Fruit fly (Drosophila melanogaster) whole organism, embryonic: ENCODE measurements around the gene KdelR.

ENCODE experiments used
- CG10431 ChIP-seq: fragments of 200-800 bp; sonication (Bioruptor generic); optimal IDR thresholded peaks from 3 replicates; lab custom pipeline; 2018; ENCODE audit warnings: missing biosample characterization, mild to moderate bottlenecking, missing genetic modification characterization
- CG10543 ChIP-seq: fragments of 200-800 bp; sonication (Bioruptor generic); optimal IDR thresholded peaks from 3 replicates; lab custom pipeline; 2017; ENCODE audit warnings: missing biosample characterization, mild to moderate bottlenecking, missing genetic modification characterization, moderate library complexity
- CG10565 ChIP-seq: fragments of 200-800 bp; sonication (Bioruptor generic); optimal IDR thresholded peaks from 3 replicates; lab custom pipeline; 2016; ENCODE audit warnings: missing biosample characterization, mild to moderate bottlenecking, missing genetic modification characterization
- CG10959 ChIP-seq: fragments of 200-800 bp; sonication (Bioruptor generic); IDR thresholded peaks from 2 replicates; pipeline ENCODE4 v1.3.6; 2022; ENCODE audit warnings: missing biosample characterization, missing genetic modification characterization
- CG12299 ChIP-seq: fragments of 200-800 bp; sonication (Bioruptor generic); optimal IDR thresholded peaks from 2 replicates; lab custom pipeline; 2018; ENCODE audit warnings: missing biosample characterization, mild to moderate bottlenecking, missing genetic modification characterization
- CG12391 ChIP-seq: fragments of 200-800 bp; sonication (Bioruptor generic); optimal IDR thresholded peaks from 3 replicates; lab custom pipeline; 2018; ENCODE audit warnings: missing biosample characterization, mild to moderate bottlenecking, missing genetic modification characterization, moderate library complexity
- CG12659 ChIP-seq: fragments of 200-800 bp; sonication (Bioruptor generic); optimal IDR thresholded peaks from 3 replicates; lab custom pipeline; 2017; ENCODE audit warnings: mild to moderate bottlenecking, missing biosample characterization, missing genetic modification reagents, missing genetic modification characterization
- CG12769 ChIP-seq: fragments of 200-800 bp; sonication (Bioruptor generic); optimal IDR thresholded peaks from 2 replicates; lab custom pipeline; 2019; ENCODE audit warnings: missing biosample characterization, mild to moderate bottlenecking, missing genetic modification characterization, moderate library complexity
- CG13624 ChIP-seq: fragments of 200-800 bp; sonication (Bioruptor generic); optimal IDR thresholded peaks from 2 replicates; lab custom pipeline; 2016; ENCODE audit warnings: missing biosample characterization, missing genetic modification characterization
- CG13775 ChIP-seq: fragments of 200-800 bp; sonication (Bioruptor generic); optimal IDR thresholded peaks from 3 replicates; lab custom pipeline; 2017; ENCODE audit warnings: missing biosample characterization, mild to moderate bottlenecking, missing genetic modification characterization
- CG15696 ChIP-seq: fragments of 200-800 bp; sonication (Bioruptor generic); optimal IDR thresholded peaks from 2 replicates; lab custom pipeline; 2019; ENCODE audit warnings: missing biosample characterization, mild to moderate bottlenecking, missing genetic modification characterization, moderate library complexity
- CG17829 ChIP-seq: fragments of 200-800 bp; optimal IDR thresholded peaks from 2 replicates; lab custom pipeline; 2019; ENCODE audit warnings: missing biosample characterization, mild to moderate bottlenecking, missing genetic modification characterization, moderate library complexity
- CG18764 ChIP-seq: fragments of 200-800 bp; sonication (Bioruptor generic); optimal IDR thresholded peaks from 3 replicates; lab custom pipeline; 2016; ENCODE audit warnings: missing biosample characterization, missing genetic modification characterization
- CG2116 ChIP-seq: fragments of 200-800 bp; sonication (Bioruptor generic); optimal IDR thresholded peaks from 3 replicates; lab custom pipeline; 2018; ENCODE audit warnings: missing biosample characterization, mild to moderate bottlenecking, missing genetic modification characterization
- CG2712 ChIP-seq: fragments of 200-800 bp; optimal IDR thresholded peaks from 3 replicates; lab custom pipeline; 2019; ENCODE audit warnings: missing biosample characterization, mild to moderate bottlenecking, missing genetic modification characterization, moderate library complexity
- CG32532 ChIP-seq: fragments of 200-800 bp; sonication (Bioruptor generic); IDR thresholded peaks from 2 replicates; pipeline ENCODE4 v1.3.6; 2022; ENCODE audit warnings: missing biosample characterization, missing genetic modification characterization
- CG3281 ChIP-seq: fragments of 200-800 bp; sonication (Bioruptor generic); optimal IDR thresholded peaks from 3 replicates; lab custom pipeline; 2017; ENCODE audit warnings: missing biosample characterization, mild to moderate bottlenecking, missing genetic modification characterization
- CG42726 ChIP-seq: fragments of 200-800 bp; sonication (Bioruptor generic); IDR thresholded peaks from 2 replicates; pipeline ENCODE4 v1.3.6; 2022; ENCODE audit warnings: missing biosample characterization, missing genetic modification characterization; ENCODE audit not compliant: partially characterized antibody
- CG8388 ChIP-seq: fragments of 200-800 bp; sonication (Bioruptor generic); optimal IDR thresholded peaks from 2 replicates; lab custom pipeline; 2019; ENCODE audit warnings: missing biosample characterization, mild to moderate bottlenecking, missing genetic modification characterization, moderate library complexity
- Dref ChIP-seq: fragments of 200-800 bp; sonication (Bioruptor generic); IDR thresholded peaks from 2 replicates; pipeline ENCODE4 v1.3.6; 2022; ENCODE audit warnings: missing biosample characterization, missing genetic modification characterization
- HLH4C ChIP-seq: fragments of 200-800 bp; sonication (Bioruptor generic); IDR thresholded peaks from 3 replicates; pipeline ENCODE4 v1.3.6; 2022; ENCODE audit warnings: missing biosample characterization, missing genetic modification characterization; ENCODE audit not compliant: partially characterized antibody
- Hmx ChIP-seq: fragments of 200-800 bp; sonication (Bioruptor generic); optimal IDR thresholded peaks from 2 replicates; lab custom pipeline; 2016; ENCODE audit warnings: missing biosample characterization, missing genetic modification characterization
- Lhr ChIP-seq: fragments of 200-800 bp; sonication (Bioruptor generic); optimal IDR thresholded peaks from 3 replicates; lab custom pipeline; 2017; ENCODE audit warnings: mild to moderate bottlenecking, missing biosample characterization, missing genetic modification reagents, missing genetic modification characterization
- Med ChIP-seq: fragments of 200-800 bp; sonication (Bioruptor generic); peaks from one replicate; lab custom pipeline; 2016; ENCODE audit warnings: missing biosample characterization, missing genetic modification characterization, mild to moderate bottlenecking, inconsistent platforms, moderate library complexity
- Nf-YC ChIP-seq: fragments of 200-800 bp; optimal IDR thresholded peaks from 3 replicates; lab custom pipeline; 2019; ENCODE audit warnings: missing biosample characterization, mild to moderate bottlenecking, missing genetic modification characterization, moderate library complexity
- Six4 ChIP-seq: fragments of 200-800 bp; sonication (Bioruptor generic); optimal IDR thresholded peaks from 2 replicates; lab custom pipeline; 2016; ENCODE audit warnings: missing biosample characterization, missing genetic modification characterization
- Tbp ChIP-seq: fragments of >200 bp; optimal IDR thresholded peaks from 2 replicates; lab custom pipeline; 2018; ENCODE audit warnings: missing biosample characterization, missing genetic modification characterization
- Xbp1 ChIP-seq: fragments of 200-800 bp; sonication (Bioruptor generic); optimal IDR thresholded peaks from 3 replicates; lab custom pipeline; 2016; ENCODE audit warnings: missing biosample characterization, mild to moderate bottlenecking, missing genetic modification characterization
- abd-A ChIP-seq: fragments of 200-800 bp; sonication (Bioruptor generic); optimal IDR thresholded peaks from 3 replicates; lab custom pipeline; 2019; ENCODE audit warnings: missing biosample characterization, mild to moderate bottlenecking, missing genetic modification characterization, moderate library complexity
- az2 ChIP-seq: fragments of 200-800 bp; sonication (Bioruptor generic); optimal IDR thresholded peaks from 3 replicates; lab custom pipeline; 2016; ENCODE audit warnings: missing biosample characterization, missing genetic modification characterization
- bcd ChIP-seq: fragments of 200-800 bp; sonication (Bioruptor generic); optimal IDR thresholded peaks from 2 replicates; lab custom pipeline; 2017; ENCODE audit warnings: missing biosample characterization, mild to moderate bottlenecking, missing genetic modification characterization
- chif ChIP-seq, 2 experiments: fragments of 200-800 bp; sonication (Bioruptor generic); optimal IDR thresholded peaks; 3 replicates each; lab custom pipeline; 2016; ENCODE audit warnings: missing biosample characterization in 2 of 2, missing genetic modification characterization in 2 of 2
- dysf ChIP-seq: fragments of 200-800 bp; sonication (Bioruptor generic); IDR thresholded peaks from 3 replicates; pipeline ENCODE4 v1.3.6; 2022; ENCODE audit warnings: missing biosample characterization, missing genetic modification characterization
- fd64A ChIP-seq: fragments of 200-800 bp; sonication (Bioruptor generic); optimal IDR thresholded peaks from 3 replicates; lab custom pipeline; 2018; ENCODE audit warnings: missing biosample characterization, mild to moderate bottlenecking, missing genetic modification characterization
- fru ChIP-seq: fragments of >200 bp; optimal IDR thresholded peaks from 2 replicates; lab custom pipeline; 2017
- ftz-f1 ChIP-seq: fragments of 200-800 bp; sonication (Bioruptor generic); optimal IDR thresholded peaks from 2 replicates; lab custom pipeline; 2016; ENCODE audit warnings: missing biosample characterization, missing genetic modification characterization
- grau ChIP-seq: fragments of 200-800 bp; optimal IDR thresholded peaks from 3 replicates; lab custom pipeline; 2019; ENCODE audit warnings: missing biosample characterization, mild to moderate bottlenecking, missing genetic modification characterization, moderate library complexity
- gsb-n ChIP-seq: fragments of 200-800 bp; sonication (Bioruptor generic); optimal IDR thresholded peaks from 3 replicates; lab custom pipeline; 2018; ENCODE audit warnings: missing biosample characterization, mild to moderate bottlenecking, missing genetic modification characterization
- lmd ChIP-seq: fragments of 200-800 bp; sonication (Bioruptor generic); IDR thresholded peaks from 2 replicates; pipeline ENCODE4 v1.3.6; 2022; ENCODE audit warnings: missing biosample characterization, missing genetic modification characterization
- lov ChIP-seq, 2 experiments: fragments of 200-800 bp in 1 of 2; fragments of >200 bp in 1 of 2; sonication (Bioruptor generic) in 1 of 2; IDR thresholded peaks in 1 of 2; optimal IDR thresholded peaks in 1 of 2; 2 replicates in 1 of 2; 3 replicates in 1 of 2; pipeline versions ENCODE4 v1.3.6 to Lab custom; 2017 to 2022; ENCODE audit warnings: missing biosample characterization in 1 of 2, missing genetic modification characterization in 1 of 2
- onecut ChIP-seq: fragments of 200-800 bp; sonication (Bioruptor generic); IDR thresholded peaks from 2 replicates; pipeline ENCODE4 v1.3.6; 2022; ENCODE audit warnings: missing biosample characterization, missing genetic modification characterization
- pros ChIP-seq: fragments of 200-800 bp; sonication (Bioruptor generic); optimal IDR thresholded peaks from 3 replicates; lab custom pipeline; 2019; ENCODE audit warnings: missing biosample characterization, mild to moderate bottlenecking, missing genetic modification characterization, moderate library complexity
- repo ChIP-seq: fragments of 200-800 bp; sonication (Bioruptor generic); optimal IDR thresholded peaks from 2 replicates; lab custom pipeline; 2016; ENCODE audit warnings: missing biosample characterization, missing genetic modification characterization
- rib ChIP-seq: fragments of 200-800 bp; sonication (Bioruptor generic); IDR thresholded peaks from 2 replicates; pipeline ENCODE4 v1.3.6; 2022; ENCODE audit warnings: missing biosample characterization, missing genetic modification characterization
- sens-2 ChIP-seq: fragments of 200-800 bp; sonication (Bioruptor generic); IDR thresholded peaks from 2 replicates; pipeline ENCODE4 v1.3.6; 2022; ENCODE audit warnings: missing biosample characterization, missing genetic modification characterization
- slou ChIP-seq: fragments of 200-800 bp; sonication (Bioruptor generic); optimal IDR thresholded peaks from 3 replicates; lab custom pipeline; 2016; ENCODE audit warnings: missing biosample characterization, missing genetic modification characterization
- tap ChIP-seq: fragments of 200-800 bp; optimal IDR thresholded peaks from 3 replicates; lab custom pipeline; 2019; ENCODE audit warnings: missing biosample characterization, mild to moderate bottlenecking, missing genetic modification characterization, moderate library complexity
- unc-4 ChIP-seq: fragments of 200-800 bp; sonication (Bioruptor generic); IDR thresholded peaks from 2 replicates; pipeline ENCODE4 v1.3.6; 2022; ENCODE audit warnings: missing biosample characterization, missing genetic modification characterization; ENCODE audit not compliant: partially characterized antibody
- vfl ChIP-seq: fragments of 200-800 bp; sonication (Bioruptor generic); optimal IDR thresholded peaks from 2 replicates; lab custom pipeline; 2016; ENCODE audit warnings: missing biosample characterization, missing genetic modification characterization
- vvl ChIP-seq: fragments of 200-800 bp; sonication (Bioruptor generic); IDR thresholded peaks from 2 replicates; pipeline ENCODE4 v1.3.6; 2022; ENCODE audit warnings: missing biosample characterization, missing genetic modification characterization
- zfh2 ChIP-seq: fragments of 200-800 bp; sonication (Bioruptor generic); optimal IDR thresholded peaks from 2 replicates; lab custom pipeline; 2016; ENCODE audit warnings: missing biosample characterization, missing genetic modification characterization

KdelR gene

DNA sequence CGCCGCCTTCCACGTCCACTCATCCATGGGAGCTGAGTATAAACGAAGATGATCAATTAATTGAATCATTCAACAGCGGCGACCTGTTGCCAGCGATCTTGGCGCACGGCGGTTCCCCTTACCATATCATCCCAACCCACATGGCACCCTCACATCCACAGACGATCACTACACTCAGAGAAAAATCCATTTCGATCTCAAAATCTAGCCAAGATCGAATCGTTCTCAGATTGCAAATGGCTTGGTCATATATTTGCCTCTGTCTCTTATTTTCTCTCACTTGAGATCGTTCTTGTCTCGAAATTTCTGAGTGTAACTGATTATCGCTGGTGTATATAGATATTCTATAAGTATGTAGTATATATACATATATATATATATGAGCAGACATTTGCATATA is 41.7 kb downstream of the KdelR start (continued):
- TF ChIP-seq CG12299 = no peak
- TF ChIP-seq bcd (GFP tag; lab: Kevin White, UChicago) = peak; percentile 48
- no peak for TF ChIP-seq HLH4C
- no peak for TF ChIP-seq pros (GFP tag; lab: Kevin White, UChicago)
- TF ChIP-seq CG10959 (GFP tag; lab: Robert Waterston, UW) = no peak
- peak; percentile 37 for TF ChIP-seq CG17829 (tag; lab: Kevin White, UChicago)
- no peak for TF ChIP-seq Tbp
- no peak for TF ChIP-seq rib (GFP tag; lab: Robert Waterston, UW)
- TF ChIP-seq chif (GFP tag; optimal IDR thresholded peaks at IDR 0.05; lab: Kevin White, UChicago) = peak; percentile 6 to 8
- TF ChIP-seq CG2712 (tag; lab: Kevin White, UChicago) = peak; percentile 70
- TF ChIP-seq CG42726 (GFP tag; lab: Robert Waterston, UW) = no peak
- TF ChIP-seq CG8388 = peak; percentile 25
- no peak for TF ChIP-seq lov (optimal IDR thresholded peaks at IDR 0.05; lab: Kevin White, UChicago)
- TF ChIP-seq lov (GFP tag; IDR thresholded peaks at IDR 0.05; lab: Robert Waterston, UW) = no peak
- TF ChIP-seq sens-2 = peak; percentile 29; the same call in 1 of the 2 replicates
- TF ChIP-seq abd-A (tag; lab: Kevin White, UChicago) = no peak
- TF ChIP-seq grau (tag; lab: Kevin White, UChicago) = peak; percentile 61
- TF ChIP-seq CG10565 (GFP tag; lab: Kevin White, UChicago) = no peak
- TF ChIP-seq CG10543 = peak; percentile 54
- TF ChIP-seq repo = no peak
- TF ChIP-seq fd64A (GFP tag; lab: Kevin White, UChicago) = no peak
- no peak for TF ChIP-seq vfl (GFP tag; lab: Kevin White, UChicago)
- TF ChIP-seq gsb-n (tag; lab: Kevin White, UChicago) = peak; percentile 23
- peak; percentile 30 for TF ChIP-seq CG13775
- peak; percentile 71; the same call in 1 of the 2 replicates for TF ChIP-seq lmd (GFP tag; lab: Robert Waterston, UW)
- peak; percentile 55 for TF ChIP-seq az2
- no peak for TF ChIP-seq Lhr (GFP tag; lab: Kevin White, UChicago)
- TF ChIP-seq Hmx (GFP tag; lab: Kevin White, UChicago) = no peak
- TF ChIP-seq CG15696 (tag; lab: Kevin White, UChicago) = no peak
- TF ChIP-seq CG12391 (tag; lab: Kevin White, UChicago) = peak; percentile 63
- TF ChIP-seq CG18764 (GFP tag; lab: Kevin White, UChicago) = no peak
- TF ChIP-seq vvl (GFP tag; lab: Robert Waterston, UW) = peak; percentile 81
- TF ChIP-seq unc-4 (GFP tag; lab: Robert Waterston, UW) = no peak
- TF ChIP-seq dysf = peak; percentile 72
- TF ChIP-seq ftz-f1 = no peak
- TF ChIP-seq CG32532 (GFP tag; lab: Robert Waterston, UW) = peak; percentile 82
- TF ChIP-seq Nf-YC = peak; percentile 35
- no peak for TF ChIP-seq CG2116
- peak; percentile 43 for TF ChIP-seq CG3281
- TF ChIP-seq Six4 = peak; percentile 18
- peak; percentile 5 for TF ChIP-seq CG12659 (GFP tag; lab: Kevin White, UChicago)
- TF ChIP-seq Med = peak; percentile 88
- TF ChIP-seq slou (GFP tag; lab: Kevin White, UChicago) = no peak
- TF ChIP-seq tap = peak; percentile 71
- TF ChIP-seq fru (lab: Kevin White, UChicago) = no peak
- TF ChIP-seq Xbp1 = peak; percentile 61
- TF ChIP-seq onecut (GFP tag; lab: Robert Waterston, UW) = peak; percentile 38; the same call in 1 of the 2 replicates
- peak; percentile 10 for TF ChIP-seq CG13624
- no peak for TF ChIP-seq CG10431 (GFP tag; lab: Kevin White, UChicago)
- TF ChIP-seq zfh2 (GFP tag; lab: Kevin White, UChicago) = peak; percentile 5
- peak; percentile 71 for TF ChIP-seq CG12769 (tag; lab: Kevin White, UChicago)
- TF ChIP-seq Dref (GFP tag; lab: Robert Waterston, UW) = no peak
